Worm (Caenorhabditis elegans) whole organism, late embryonic: ENCODE results near the gene F48E8.3.

Experiments
- F13H6.1 ChIP-seq: sonication (generic microtip); optimal IDR thresholded peaks from 2 replicates; lab custom pipeline; 2016; ENCODE audit warnings: missing genetic modification characterization, missing compliant biosample characterization
- K02D7.2 ChIP-seq: sonication (generic microtip); optimal IDR thresholded peaks from 2 replicates; lab custom pipeline; 2017; ENCODE audit warnings: mild to moderate bottlenecking, missing genetic modification characterization, missing compliant biosample characterization
- ama-1 ChIP-seq: fragments of 150-350 bp; optimal IDR thresholded peaks from 2 replicates; lab custom pipeline; 2014
- che-1 ChIP-seq: sonication (generic microtip); optimal IDR thresholded peaks from 2 replicates; lab custom pipeline; 2016; ENCODE audit warnings: mild to moderate bottlenecking, missing genetic modification characterization, missing compliant biosample characterization
- ets-4 ChIP-seq: sonication (generic microtip); optimal IDR thresholded peaks from 2 replicates; lab custom pipeline; 2016; ENCODE audit warnings: missing genetic modification characterization, missing compliant biosample characterization
- eyg-1 ChIP-seq: sonication (generic microtip); optimal IDR thresholded peaks from 2 replicates; lab custom pipeline; 2016; ENCODE audit warnings: missing genotype, missing genetic modification characterization, missing compliant biosample characterization
- pha-4 ChIP-seq: fragments of 150-350 bp; optimal IDR thresholded peaks from 2 replicates; lab custom pipeline; 2018; ENCODE audit warnings: missing biosample characterization, missing genetic modification reagents, missing genetic modification characterization
- unc-86 ChIP-seq: sonication (generic microtip); optimal IDR thresholded peaks from 2 replicates; lab custom pipeline; 2016; ENCODE audit warnings: missing genetic modification characterization, missing compliant biosample characterization

DNA sequence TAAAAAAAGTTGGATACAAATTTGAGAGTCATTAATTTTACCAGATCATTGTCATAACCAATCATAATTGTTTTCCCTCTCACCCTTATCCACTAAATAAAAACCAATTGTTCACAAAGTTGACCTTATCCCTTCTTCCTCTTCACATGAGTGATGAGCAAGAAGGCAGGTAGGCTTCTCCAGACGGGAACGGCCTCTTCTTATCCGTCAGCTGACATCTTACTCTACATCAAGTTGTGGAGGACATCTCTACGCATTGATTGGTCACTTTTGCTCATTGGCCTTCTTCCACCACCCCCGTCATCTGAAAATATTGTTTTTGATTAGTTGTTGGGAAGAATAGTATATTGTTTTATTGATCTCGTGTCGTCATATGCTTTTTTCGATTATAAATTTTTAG lies 25.2 kb downstream of the F48E8.3 start:
- TF ChIP-seq K02D7.2 (tag; lab: Kevin White, UChicago) (no peak), pha-4 (tag; lab: Kevin White, UChicago) (no peak), ets-4 (tag; lab: Kevin White, UChicago) (no peak), ama-1 (lab: Kevin White, UChicago) (no peak), eyg-1 (tag; lab: Kevin White, UChicago) (no peak), unc-86 (tag; lab: Kevin White, UChicago) (no peak), che-1 (no peak), F13H6.1 (tag; lab: Kevin White, UChicago) (no peak)
